Fruit fly (Drosophila melanogaster) whole organism, embryonic: ENCODE data around the gene CG46310.

Experiments used
- Ada2b ChIP-seq: fragments of 200-800 bp; sonication (Bioruptor generic); IDR thresholded peaks from 2 replicates; pipeline ENCODE4 v1.3.6; 2022; ENCODE audit warnings: missing biosample characterization, missing genetic modification characterization
- Adf1 ChIP-seq: fragments of 200-800 bp; sonication (Bioruptor generic); IDR thresholded peaks from 2 replicates; pipeline ENCODE4 v1.3.6; 2022; ENCODE audit warnings: missing biosample characterization, missing genetic modification characterization
- Atf6 ChIP-seq: fragments of 200-800 bp; sonication (Bioruptor generic); IDR thresholded peaks from 2 replicates; pipeline ENCODE4 v1.3.6; 2022; ENCODE audit warnings: missing biosample characterization, missing genetic modification characterization
- BEAF-32 ChIP-seq: fragments of 200-800 bp; sonication (Bioruptor generic); optimal IDR thresholded peaks from 3 replicates; lab custom pipeline; 2017; ENCODE audit warnings: missing biosample characterization, missing genetic modification characterization, mild to moderate bottlenecking, moderate library complexity, missing genetic modification reagents
- BtbVII ChIP-seq: fragments of 200-800 bp; sonication (Bioruptor generic); optimal IDR thresholded peaks from 3 replicates; lab custom pipeline; 2017; ENCODE audit warnings: missing biosample characterization, mild to moderate bottlenecking, missing genetic modification characterization
- CG14667 ChIP-seq: fragments of 200-800 bp; sonication (Bioruptor generic); IDR thresholded peaks from 2 replicates; pipeline ENCODE4 v1.3.6; 2022; ENCODE audit warnings: missing biosample characterization, missing genetic modification characterization
- CG15073 ChIP-seq: fragments of 200-800 bp; sonication (Bioruptor generic); optimal IDR thresholded peaks from 2 replicates; lab custom pipeline; 2016; ENCODE audit warnings: missing biosample characterization, missing genetic modification characterization
- CG1603 ChIP-seq: fragments of 200-800 bp; sonication (Bioruptor generic); optimal IDR thresholded peaks from 2 replicates; lab custom pipeline; 2019; ENCODE audit warnings: missing biosample characterization, mild to moderate bottlenecking, missing genetic modification characterization, moderate library complexity
- CG17328 ChIP-seq: fragments of 200-800 bp; sonication (Bioruptor generic); IDR thresholded peaks from 2 replicates; pipeline ENCODE4 v1.3.6; 2022; ENCODE audit warnings: missing biosample characterization, missing genetic modification characterization
- CG18011 ChIP-seq: fragments of 200-800 bp; sonication (Bioruptor generic); optimal IDR thresholded peaks from 2 replicates; lab custom pipeline; 2017; ENCODE audit warnings: missing biosample characterization, missing genetic modification characterization, mild to moderate bottlenecking, moderate library complexity, missing genotype
- CG2120 ChIP-seq: fragments of 200-800 bp; sonication (Bioruptor generic); optimal IDR thresholded peaks from 3 replicates; lab custom pipeline; 2016; ENCODE audit warnings: missing biosample characterization, missing genetic modification characterization
- CG2199 ChIP-seq: fragments of 200-800 bp; sonication (Bioruptor generic); IDR thresholded peaks from 3 replicates; pipeline ENCODE4 v1.3.6; 2022; ENCODE audit warnings: missing biosample characterization, missing genetic modification characterization
- CG31441 ChIP-seq: fragments of 200-800 bp; sonication (Bioruptor generic); IDR thresholded peaks from 2 replicates; pipeline ENCODE4 v1.3.6; 2022; ENCODE audit warnings: missing biosample characterization, missing genetic modification characterization
- CG3281 ChIP-seq: fragments of 200-800 bp; sonication (Bioruptor generic); optimal IDR thresholded peaks from 3 replicates; lab custom pipeline; 2017; ENCODE audit warnings: missing biosample characterization, mild to moderate bottlenecking, missing genetic modification characterization
- CG34422 ChIP-seq: fragments of 200-800 bp; sonication (Bioruptor generic); IDR thresholded peaks from 3 replicates; pipeline ENCODE4 v1.3.6; 2022; ENCODE audit warnings: missing biosample characterization, missing genetic modification characterization
- CG4404 ChIP-seq: fragments of 200-800 bp; sonication (Bioruptor generic); IDR thresholded peaks from 2 replicates; pipeline ENCODE4 v1.3.6; 2022; ENCODE audit warnings: missing biosample characterization, missing genetic modification characterization
- CG6683 ChIP-seq: fragments of 200-800 bp; sonication (Bioruptor generic); optimal IDR thresholded peaks from 2 replicates; lab custom pipeline; 2017; ENCODE audit warnings: missing biosample characterization, mild to moderate bottlenecking, missing genetic modification characterization, missing genetic modification reagents
- CG7786 ChIP-seq: fragments of 200-800 bp; sonication (Bioruptor generic); optimal IDR thresholded peaks from 2 replicates; lab custom pipeline; 2016; ENCODE audit warnings: missing biosample characterization, missing genetic modification characterization
- CG8478 ChIP-seq: fragments of >200 bp; optimal IDR thresholded peaks from 2 replicates; lab custom pipeline; 2018
- CG9609 ChIP-seq: fragments of 200-800 bp; sonication (Bioruptor generic); optimal IDR thresholded peaks from 3 replicates; lab custom pipeline; 2016; ENCODE audit warnings: missing biosample characterization, missing genetic modification characterization
- CHES-1-like ChIP-seq: fragments of 200-800 bp; sonication (Bioruptor generic); optimal IDR thresholded peaks from 2 replicates; lab custom pipeline; 2016; ENCODE audit warnings: missing biosample characterization, missing genetic modification characterization
- CTCF ChIP-seq: fragments of 200-800 bp; sonication (Bioruptor generic); optimal IDR thresholded peaks from 2 replicates; lab custom pipeline; 2017; ENCODE audit warnings: missing biosample characterization, mild to moderate bottlenecking, missing genetic modification characterization, moderate library complexity
- Dll ChIP-seq: fragments of 200-800 bp; sonication (Bioruptor generic); IDR thresholded peaks from 4 replicates; pipeline ENCODE4 v1.3.6; 2022; ENCODE audit warnings: missing biosample characterization, missing genetic modification characterization; ENCODE audit not compliant: partially characterized antibody
- Dref ChIP-seq: fragments of 200-800 bp; sonication (Bioruptor generic); IDR thresholded peaks from 2 replicates; pipeline ENCODE4 v1.3.6; 2022; ENCODE audit warnings: missing biosample characterization, missing genetic modification characterization
- E2f1 ChIP-seq: fragments of 200-800 bp; sonication (Bioruptor generic); IDR thresholded peaks from 2 replicates; pipeline ENCODE4 v1.3.6; 2022; ENCODE audit warnings: missing biosample characterization, missing genetic modification characterization
- HHEX ChIP-seq: fragments of 200-800 bp; sonication (Bioruptor generic); optimal IDR thresholded peaks from 3 replicates; lab custom pipeline; 2017; ENCODE audit warnings: missing biosample characterization, mild to moderate bottlenecking, missing genetic modification characterization, missing genetic modification reagents
- HLH3B ChIP-seq: fragments of 200-800 bp; sonication (Bioruptor generic); IDR thresholded peaks from 2 replicates; pipeline ENCODE4 v1.3.6; 2022; ENCODE audit warnings: missing biosample characterization, missing genetic modification characterization
- HLH54F ChIP-seq: fragments of 200-800 bp; sonication (Bioruptor generic); optimal IDR thresholded peaks from 3 replicates; lab custom pipeline; 2016; ENCODE audit warnings: missing biosample characterization, missing genetic modification characterization
- Hand ChIP-seq: fragments of 200-800 bp; sonication (Bioruptor generic); optimal IDR thresholded peaks from 2 replicates; lab custom pipeline; 2017; ENCODE audit warnings: mild to moderate bottlenecking, missing biosample characterization, missing genetic modification reagents, missing genetic modification characterization
- Hmr ChIP-seq: fragments of 200-800 bp; sonication (Bioruptor generic); optimal IDR thresholded peaks from 3 replicates; lab custom pipeline; 2017; ENCODE audit warnings: mild to moderate bottlenecking, missing biosample characterization, missing genetic modification reagents, missing genetic modification characterization
- Lhr ChIP-seq: fragments of 200-800 bp; sonication (Bioruptor generic); optimal IDR thresholded peaks from 3 replicates; lab custom pipeline; 2017; ENCODE audit warnings: mild to moderate bottlenecking, missing biosample characterization, missing genetic modification reagents, missing genetic modification characterization
- Lim3 ChIP-seq: fragments of 200-800 bp; sonication (Bioruptor generic); IDR thresholded peaks from 2 replicates; pipeline ENCODE4 v1.3.6; 2022; ENCODE audit warnings: missing biosample characterization, missing genetic modification characterization
- MESR4 ChIP-seq: fragments of 200-800 bp; sonication (Bioruptor generic); optimal IDR thresholded peaks from 2 replicates; lab custom pipeline; 2018; ENCODE audit warnings: missing biosample characterization, mild to moderate bottlenecking, missing genetic modification characterization, moderate library complexity
- cas ChIP-seq: fragments of 200-800 bp; sonication (Bioruptor generic); IDR thresholded peaks from 2 replicates; pipeline ENCODE4 v1.3.6; 2022; ENCODE audit warnings: missing biosample characterization, missing genetic modification characterization
- cato ChIP-seq: fragments of 200-800 bp; sonication (Bioruptor generic); optimal IDR thresholded peaks from 2 replicates; lab custom pipeline; 2016; ENCODE audit warnings: missing biosample characterization, missing genetic modification characterization, borderline replicate concordance
- caup ChIP-seq: fragments of 200-800 bp; sonication (Bioruptor generic); optimal IDR thresholded peaks from 3 replicates; lab custom pipeline; 2017; ENCODE audit warnings: missing biosample characterization, mild to moderate bottlenecking, missing genetic modification characterization, moderate library complexity; ENCODE audit not compliant: severe bottlenecking
- chif ChIP-seq, 2 experiments: fragments of 200-800 bp; sonication (Bioruptor generic); optimal IDR thresholded peaks; 3 replicates each; lab custom pipeline; 2016; ENCODE audit warnings: missing biosample characterization in 2 of 2, missing genetic modification characterization in 2 of 2
- chm ChIP-seq: fragments of 200-800 bp; sonication (Bioruptor generic); IDR thresholded peaks from 2 replicates; pipeline ENCODE4 v1.3.6; 2022; ENCODE audit warnings: missing biosample characterization, missing genetic modification characterization
- crc ChIP-seq: fragments of 200-800 bp; sonication (Bioruptor generic); optimal IDR thresholded peaks from 2 replicates; lab custom pipeline; 2016; ENCODE audit warnings: missing biosample characterization, missing genetic modification characterization
- danr ChIP-seq: fragments of 200-800 bp; sonication (Bioruptor generic); IDR thresholded peaks from 2 replicates; pipeline ENCODE4 v1.3.6; 2022; ENCODE audit warnings: missing biosample characterization, missing genetic modification characterization
- esg ChIP-seq: fragments of 200-800 bp; sonication (Bioruptor generic); conservative IDR thresholded peaks from 2 replicates; pipeline ENCODE4 v1.3.6; 2022; ENCODE audit warnings: missing biosample characterization, missing genetic modification characterization
- gt ChIP-seq: fragments of 200-800 bp; sonication (Bioruptor generic); IDR thresholded peaks from 2 replicates; pipeline ENCODE4 v1.3.6; 2022; ENCODE audit warnings: missing biosample characterization, missing genetic modification characterization
- ham ChIP-seq: fragments of 200-800 bp; sonication (Bioruptor generic); IDR thresholded peaks from 2 replicates; pipeline ENCODE4 v1.3.6; 2022; ENCODE audit warnings: missing biosample characterization, missing genetic modification characterization
- hbn ChIP-seq: fragments of 200-800 bp; sonication (Bioruptor generic); IDR thresholded peaks from 2 replicates; pipeline ENCODE4 v1.3.6; 2022; ENCODE audit warnings: missing biosample characterization, missing genetic modification characterization; ENCODE audit not compliant: partially characterized antibody
- lilli ChIP-seq: fragments of 200-800 bp; sonication (Bioruptor generic); optimal IDR thresholded peaks from 3 replicates; lab custom pipeline; 2016; ENCODE audit warnings: missing biosample characterization, missing genetic modification characterization
- peb ChIP-seq: fragments of 200-800 bp; sonication (Bioruptor generic); IDR thresholded peaks from 2 replicates; pipeline ENCODE4 v1.3.6; 2022; ENCODE audit warnings: missing biosample characterization, missing genetic modification characterization
- ro ChIP-seq: fragments of 200-800 bp; sonication (Bioruptor generic); IDR thresholded peaks from 2 replicates; pipeline ENCODE4 v1.3.6; 2022; ENCODE audit warnings: missing biosample characterization, missing genetic modification characterization
- salm ChIP-seq: fragments of 200-800 bp; sonication (Bioruptor generic); optimal IDR thresholded peaks from 2 replicates; lab custom pipeline; 2018; ENCODE audit warnings: missing biosample characterization, mild to moderate bottlenecking, missing genetic modification characterization
- sna ChIP-seq: fragments of 200-800 bp; sonication (Bioruptor generic); IDR thresholded peaks from 2 replicates; pipeline ENCODE4 v1.3.6; 2022; ENCODE audit warnings: missing biosample characterization, missing genetic modification characterization; ENCODE audit not compliant: partially characterized antibody
- sug ChIP-seq: fragments of 200-800 bp; optimal IDR thresholded peaks from 2 replicates; lab custom pipeline; 2019; ENCODE audit warnings: missing biosample characterization, mild to moderate bottlenecking, missing genetic modification characterization, moderate library complexity
- trem ChIP-seq: fragments of 200-800 bp; optimal IDR thresholded peaks from 3 replicates; lab custom pipeline; 2019; ENCODE audit warnings: missing biosample characterization, mild to moderate bottlenecking, missing genetic modification characterization, moderate library complexity
- wek ChIP-seq: fragments of 200-800 bp; sonication (Bioruptor generic); optimal IDR thresholded peaks from 3 replicates; lab custom pipeline; 2018; ENCODE audit warnings: missing biosample characterization, mild to moderate bottlenecking, missing genetic modification characterization, moderate library complexity
- zen ChIP-seq: fragments of 200-800 bp; sonication (Bioruptor generic); optimal IDR thresholded peaks from 3 replicates; lab custom pipeline; 2018; ENCODE audit warnings: missing biosample characterization, mild to moderate bottlenecking, missing genetic modification characterization, moderate library complexity

Gene CG46310

dm6 chr3R:23225266-23225665, 51.6 kb downstream of the CG46310 start (continued):
- TF ChIP-seq MESR4 (no peak), CG6683 (GFP tag; lab: Kevin White, UChicago) (peak; percentile 1), Atf6 (GFP tag; lab: Robert Waterston, UW) (peak; percentile 79), BtbVII (GFP tag; lab: Kevin White, UChicago) (peak; percentile 66), HLH54F (GFP tag; lab: Kevin White, UChicago) (peak; percentile 25), Lim3 (no peak), gt (GFP tag; lab: Robert Waterston, UW) (no peak), BEAF-32 (GFP tag; lab: Kevin White, UChicago) (no peak), CTCF (no peak), CG2199 (GFP tag; lab: Robert Waterston, UW) (no peak), chif (GFP tag; optimal IDR thresholded peaks at IDR 0.05; lab: Kevin White, UChicago) (no peak), lilli (GFP tag; lab: Kevin White, UChicago) (peak; percentile 40), salm (tag; lab: Kevin White, UChicago) (no peak), Dref (GFP tag; lab: Robert Waterston, UW) (no peak), CG2120 (GFP tag; lab: Kevin White, UChicago) (peak; percentile 64), CG8478 (no peak), CG15073 (no peak), CG7786 (GFP tag; lab: Kevin White, UChicago) (peak; percentile 38), crc (GFP tag; lab: Kevin White, UChicago) (peak; percentile 14), CG17328 (GFP tag; lab: Robert Waterston, UW) (no peak), HHEX (GFP tag; lab: Kevin White, UChicago) (peak; percentile 53), sug (tag; lab: Kevin White, UChicago) (peak; percentile 32), Adf1 (GFP tag; lab: Robert Waterston, UW) (peak; percentile 47), caup (GFP tag; lab: Kevin White, UChicago) (peak; percentile 63), HLH3B (GFP tag; lab: Robert Waterston, UW) (peak; percentile 22; the same call in 1 of the 2 replicates), CG9609 (GFP tag; lab: Kevin White, UChicago) (peak; percentile 23), hbn (no peak), chm (GFP tag; lab: Robert Waterston, UW) (no peak), cato (GFP tag; lab: Kevin White, UChicago) (no peak), sna (GFP tag; lab: Robert Waterston, UW) (no peak), ham (GFP tag; lab: Robert Waterston, UW) (no peak; the same call in 1 of the 2 replicates), CG4404 (GFP tag; lab: Robert Waterston, UW) (no peak), cas (GFP tag; lab: Robert Waterston, UW) (no peak), esg (GFP tag; lab: Robert Waterston, UW) (no peak), Dll (no peak), CG3281 (GFP tag; lab: Kevin White, UChicago) (peak; percentile 57), trem (tag; lab: Kevin White, UChicago) (no peak), danr (0 out of 2 replicates have a peak, but pooled peaks have one; percentile 12), CG18011 (no peak), Lhr (GFP tag; lab: Kevin White, UChicago) (no peak), zen (tag; lab: Kevin White, UChicago) (no peak), Ada2b (GFP tag; lab: Robert Waterston, UW) (peak; percentile 51; the same call in 1 of the 2 replicates), Hand (GFP tag; lab: Kevin White, UChicago) (peak; percentile 13), Hmr (GFP tag; lab: Kevin White, UChicago) (peak; percentile 75), CG1603 (tag; lab: Kevin White, UChicago) (peak; percentile 8), CG31441 (no peak), peb (no peak), CG14667 (GFP tag; lab: Robert Waterston, UW) (no peak), wek (GFP tag; lab: Kevin White, UChicago) (peak; percentile 21), CHES-1-like (GFP tag; lab: Kevin White, UChicago) (peak; percentile 29), CG34422 (no peak), E2f1 (GFP tag; lab: Robert Waterston, UW) (no peak), ro (GFP tag; lab: Robert Waterston, UW) (no peak)
